Worm (Caenorhabditis elegans) whole organism, L3 larva: ENCODE data around the gene C06E8.5.

Experiments used
- jun-1 ChIP-seq: fragments of 150-350 bp; optimal IDR thresholded peaks from 2 replicates; lab custom pipeline; 2014; ENCODE audit warnings: missing biosample characterization, missing genetic modification reagents, missing genetic modification characterization
- nhr-28 ChIP-seq: fragments of 150-350 bp; optimal IDR thresholded peaks from 2 replicates; lab custom pipeline; 2014; ENCODE audit warnings: missing biosample characterization, missing genetic modification characterization
- nhr-76 ChIP-seq: fragments of 150-350 bp; sonication (generic microtip); optimal IDR thresholded peaks from 5 replicates; lab custom pipeline; 2014; ENCODE audit warnings: missing biosample characterization, missing genetic modification characterization
- ztf-11 ChIP-seq: fragments of 150-350 bp; optimal IDR thresholded peaks from 2 replicates; lab custom pipeline; 2014; ENCODE audit warnings: missing biosample characterization, missing genetic modification characterization

DNA sequence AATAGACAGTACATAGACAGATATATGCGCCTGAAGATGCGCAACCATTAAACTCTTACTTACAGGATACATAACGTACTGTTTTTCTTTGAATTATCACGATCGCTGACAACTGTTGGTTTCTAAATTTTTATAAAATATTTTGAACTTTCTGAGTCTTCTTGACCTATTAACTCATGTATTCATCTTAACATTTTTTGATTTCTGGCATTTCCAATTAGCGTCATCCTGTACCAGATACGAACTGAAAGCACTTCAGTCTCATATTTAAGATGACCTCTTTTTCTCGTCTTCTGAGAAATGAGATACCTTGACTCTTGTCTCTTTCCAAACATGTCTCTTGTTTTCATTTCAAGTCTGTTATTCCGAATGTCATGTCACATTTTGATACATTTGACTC, 8.5 kb upstream of the C06E8.5 start:
- no peak for TF ChIP-seq nhr-76 (tag; lab: Kevin White, UChicago)
- no peak for TF ChIP-seq ztf-11
- no peak for TF ChIP-seq jun-1 (tag; lab: Kevin White, UChicago)
- TF ChIP-seq nhr-28: no peak
